Fruit fly (Drosophila melanogaster) whole organism, embryonic: ENCODE measurements around the gene CG7675.
A peak's percentile ranks its signal among the peaks of the same experiment; 100 is the strongest.

Experiments
- Atf3 ChIP-seq: fragments of 200-800 bp; sonication (Bioruptor generic); optimal IDR thresholded peaks from 3 replicates; lab custom pipeline; 2016; ENCODE audit warnings: missing biosample characterization, missing genetic modification characterization
- Blimp-1 ChIP-seq: fragments of 200-800 bp; sonication (Bioruptor generic); optimal IDR thresholded peaks from 3 replicates; lab custom pipeline; 2018; ENCODE audit warnings: missing biosample characterization, missing genetic modification characterization, mild to moderate bottlenecking, moderate library complexity, missing genetic modification reagents
- CG10209 ChIP-seq: fragments of 200-800 bp; sonication (Bioruptor generic); optimal IDR thresholded peaks from 3 replicates; lab custom pipeline; 2017; ENCODE audit warnings: missing biosample characterization, mild to moderate bottlenecking, missing genetic modification characterization, missing genetic modification reagents
- CG10543 ChIP-seq: fragments of 200-800 bp; sonication (Bioruptor generic); optimal IDR thresholded peaks from 3 replicates; lab custom pipeline; 2017; ENCODE audit warnings: missing biosample characterization, mild to moderate bottlenecking, missing genetic modification characterization, moderate library complexity
- CG11247 ChIP-seq: fragments of 200-800 bp; sonication (Bioruptor generic); IDR thresholded peaks from 2 replicates; pipeline ENCODE4 v1.3.6; 2022; ENCODE audit warnings: missing biosample characterization, missing genetic modification characterization
- CG11504 ChIP-seq: fragments of 200-800 bp; sonication (Bioruptor generic); optimal IDR thresholded peaks from 3 replicates; lab custom pipeline; 2019; ENCODE audit warnings: missing biosample characterization, mild to moderate bottlenecking, missing genetic modification characterization, moderate library complexity
- CG11695 ChIP-seq: fragments of 200-800 bp; sonication (Bioruptor generic); IDR thresholded peaks from 3 replicates; pipeline ENCODE4 v1.3.6; 2022; ENCODE audit warnings: missing biosample characterization, missing genetic modification characterization
- CG11696 ChIP-seq: fragments of 200-800 bp; sonication (Bioruptor generic); IDR thresholded peaks from 2 replicates; pipeline ENCODE4 v1.3.6; 2022; ENCODE audit warnings: missing biosample characterization, missing genetic modification characterization
- CG14014 ChIP-seq: fragments of 200-800 bp; sonication (Bioruptor generic); IDR thresholded peaks from 2 replicates; pipeline ENCODE4 v1.3.6; 2022; ENCODE audit warnings: missing biosample characterization, missing genetic modification characterization
- CG15011 ChIP-seq: fragments of 200-800 bp; sonication (Bioruptor generic); optimal IDR thresholded peaks from 3 replicates; lab custom pipeline; 2018; ENCODE audit warnings: missing biosample characterization, mild to moderate bottlenecking, missing genetic modification characterization
- CG1602 ChIP-seq: fragments of 200-800 bp; sonication (Bioruptor generic); optimal IDR thresholded peaks from 3 replicates; lab custom pipeline; 2016; ENCODE audit warnings: missing biosample characterization, missing genetic modification characterization
- CG16779 ChIP-seq: fragments of 200-800 bp; sonication (Bioruptor generic); IDR thresholded peaks from 2 replicates; pipeline ENCODE4 v1.3.6; 2022; ENCODE audit warnings: missing biosample characterization, missing genetic modification characterization
- CG17612 ChIP-seq: fragments of 200-800 bp; sonication (Bioruptor generic); IDR thresholded peaks from 2 replicates; pipeline ENCODE4 v1.3.6; 2022; ENCODE audit warnings: missing biosample characterization, missing genetic modification characterization
- CG33213 ChIP-seq: fragments of 200-800 bp; sonication (Bioruptor generic); optimal IDR thresholded peaks from 3 replicates; lab custom pipeline; 2016; ENCODE audit warnings: missing biosample characterization, missing genetic modification characterization
- CG33557 ChIP-seq: fragments of 200-800 bp; sonication (Bioruptor generic); optimal IDR thresholded peaks from 2 replicates; lab custom pipeline; 2019; ENCODE audit warnings: missing biosample characterization, mild to moderate bottlenecking, missing genetic modification characterization, moderate library complexity
- CG3407 ChIP-seq: fragments of 200-800 bp; sonication (Bioruptor generic); optimal IDR thresholded peaks from 2 replicates; lab custom pipeline; 2018; ENCODE audit warnings: missing biosample characterization, mild to moderate bottlenecking, missing genetic modification characterization
- CG3847 ChIP-seq: fragments of 200-800 bp; sonication (Bioruptor generic); IDR thresholded peaks from 2 replicates; pipeline ENCODE4 v1.3.6; 2022; ENCODE audit warnings: missing biosample characterization, missing genetic modification characterization
- CG5245 ChIP-seq: fragments of 200-800 bp; sonication (Bioruptor generic); optimal IDR thresholded peaks from 3 replicates; lab custom pipeline; 2016; ENCODE audit warnings: missing biosample characterization, missing genetic modification characterization
- CG7372 ChIP-seq: fragments of 200-800 bp; sonication (Bioruptor generic); IDR thresholded peaks from 2 replicates; pipeline ENCODE4 v1.3.6; 2022; ENCODE audit warnings: missing biosample characterization, missing genetic modification characterization
- CG8281 ChIP-seq: fragments of 200-800 bp; sonication (Bioruptor generic); optimal IDR thresholded peaks from 2 replicates; lab custom pipeline; 2018; ENCODE audit warnings: missing biosample characterization, mild to moderate bottlenecking, missing genetic modification characterization, moderate library complexity
- CG8765 ChIP-seq: fragments of 200-800 bp; sonication (Bioruptor generic); IDR thresholded peaks from 2 replicates; pipeline ENCODE4 v1.3.6; 2022; ENCODE audit warnings: missing biosample characterization, missing genetic modification characterization
- CG8944 ChIP-seq: fragments of 200-800 bp; sonication (Bioruptor generic); optimal IDR thresholded peaks from 3 replicates; lab custom pipeline; 2016; ENCODE audit warnings: missing biosample characterization, missing genetic modification characterization
- CrebB ChIP-seq: fragments of 200-800 bp; sonication (Bioruptor generic); optimal IDR thresholded peaks from 3 replicates; lab custom pipeline; 2018; ENCODE audit warnings: missing biosample characterization, mild to moderate bottlenecking, missing genetic modification characterization
- Hr3 ChIP-seq: fragments of 200-800 bp; sonication (Bioruptor generic); optimal IDR thresholded peaks from 3 replicates; lab custom pipeline; 2016; ENCODE audit warnings: missing biosample characterization, missing genetic modification characterization
- MBD-R2 ChIP-seq: fragments of 200-800 bp; sonication (Bioruptor generic); IDR thresholded peaks from 2 replicates; pipeline ENCODE4 v1.3.6; 2022; ENCODE audit warnings: missing biosample characterization, missing genetic modification characterization
- MESR4 ChIP-seq: fragments of 200-800 bp; sonication (Bioruptor generic); optimal IDR thresholded peaks from 2 replicates; lab custom pipeline; 2018; ENCODE audit warnings: missing biosample characterization, mild to moderate bottlenecking, missing genetic modification characterization, moderate library complexity
- Six4 ChIP-seq: fragments of 200-800 bp; sonication (Bioruptor generic); optimal IDR thresholded peaks from 2 replicates; lab custom pipeline; 2016; ENCODE audit warnings: missing biosample characterization, missing genetic modification characterization
- Sox102F ChIP-seq: fragments of 200-800 bp; sonication (Bioruptor generic); optimal IDR thresholded peaks from 2 replicates; lab custom pipeline; 2018; ENCODE audit warnings: missing biosample characterization, mild to moderate bottlenecking, missing genetic modification characterization, moderate library complexity
- Tbp ChIP-seq: fragments of >200 bp; optimal IDR thresholded peaks from 2 replicates; lab custom pipeline; 2018; ENCODE audit warnings: missing biosample characterization, missing genetic modification characterization
- Vsx1 ChIP-seq: fragments of 200-800 bp; sonication (Bioruptor generic); optimal IDR thresholded peaks from 2 replicates; lab custom pipeline; 2017; ENCODE audit warnings: missing biosample characterization, mild to moderate bottlenecking, missing genetic modification characterization, missing genetic modification reagents
- ab ChIP-seq: fragments of 200-800 bp; sonication (Bioruptor generic); optimal IDR thresholded peaks from 2 replicates; lab custom pipeline; 2016; ENCODE audit warnings: missing biosample characterization, missing genetic modification characterization
- al ChIP-seq: fragments of 200-800 bp; sonication (Bioruptor generic); IDR thresholded peaks from 2 replicates; pipeline ENCODE4 v1.3.6; 2022; ENCODE audit warnings: missing biosample characterization, missing genetic modification characterization
- bowl ChIP-seq: fragments of 200-800 bp; sonication (Bioruptor generic); IDR thresholded peaks from 2 replicates; pipeline ENCODE4 v1.3.6; 2022; ENCODE audit warnings: missing biosample characterization, missing genetic modification characterization
- br ChIP-seq: fragments of >200 bp; optimal IDR thresholded peaks from 2 replicates; lab custom pipeline; 2017
- btn ChIP-seq: fragments of 200-800 bp; sonication (Bioruptor generic); optimal IDR thresholded peaks from 2 replicates; lab custom pipeline; 2016; ENCODE audit warnings: missing biosample characterization, missing genetic modification characterization
- croc ChIP-seq: fragments of 200-800 bp; sonication (Bioruptor generic); conservative IDR thresholded peaks from 3 replicates; pipeline ENCODE4 v1.3.6; 2022; ENCODE audit warnings: missing biosample characterization, missing genetic modification characterization
- exex ChIP-seq: fragments of 200-800 bp; sonication (Bioruptor generic); optimal IDR thresholded peaks from 4 replicates; lab custom pipeline; 2018; ENCODE audit warnings: missing biosample characterization, mild to moderate bottlenecking, missing genetic modification characterization, moderate library complexity
- eyg ChIP-seq: fragments of 200-800 bp; sonication (Bioruptor generic); optimal IDR thresholded peaks from 3 replicates; lab custom pipeline; 2016; ENCODE audit warnings: missing biosample characterization, missing genetic modification characterization
- grau ChIP-seq: fragments of 200-800 bp; optimal IDR thresholded peaks from 3 replicates; lab custom pipeline; 2019; ENCODE audit warnings: missing biosample characterization, mild to moderate bottlenecking, missing genetic modification characterization, moderate library complexity
- h ChIP-seq: fragments of >200 bp; optimal IDR thresholded peaks from 2 replicates; lab custom pipeline; 2017
- hkb ChIP-seq, 2 experiments: fragments of 200-800 bp in 1 of 2; fragments of >200 bp in 1 of 2; sonication (Bioruptor generic) in 1 of 2; IDR thresholded peaks in 1 of 2; optimal IDR thresholded peaks in 1 of 2; 2 replicates each; pipeline versions ENCODE4 v1.3.6 to Lab custom; 2017 to 2022; ENCODE audit warnings: missing biosample characterization in 1 of 2, missing genetic modification characterization in 1 of 2
- klu ChIP-seq: fragments of 200-800 bp; sonication (Bioruptor generic); IDR thresholded peaks from 2 replicates; pipeline ENCODE4 v1.3.6; 2022; ENCODE audit warnings: missing biosample characterization, missing genetic modification characterization
- otp ChIP-seq: fragments of 200-800 bp; sonication (Bioruptor generic); IDR thresholded peaks from 3 replicates; pipeline ENCODE4, ENCODE4 v1.3.6; 2022; ENCODE audit warnings: missing biosample characterization, missing genetic modification characterization
- pum ChIP-seq: fragments of 200-800 bp; sonication (Bioruptor generic); optimal IDR thresholded peaks from 2 replicates; lab custom pipeline; 2016; ENCODE audit warnings: missing biosample characterization, missing genetic modification characterization
- schlank ChIP-seq: fragments of 200-800 bp; sonication (Bioruptor generic); optimal IDR thresholded peaks from 2 replicates; lab custom pipeline; 2018; ENCODE audit warnings: missing biosample characterization, mild to moderate bottlenecking, missing genetic modification characterization
- shn ChIP-seq: fragments of 200-800 bp; sonication (Bioruptor generic); optimal IDR thresholded peaks from 3 replicates; lab custom pipeline; 2016; ENCODE audit warnings: missing biosample characterization, missing genetic modification characterization
- sna ChIP-seq: fragments of 200-800 bp; sonication (Bioruptor generic); IDR thresholded peaks from 2 replicates; pipeline ENCODE4 v1.3.6; 2022; ENCODE audit warnings: missing biosample characterization, missing genetic modification characterization; ENCODE audit not compliant: partially characterized antibody
- sob ChIP-seq: fragments of 200-800 bp; sonication (Bioruptor generic); IDR thresholded peaks from 2 replicates; pipeline ENCODE4 v1.3.6; 2022; ENCODE audit warnings: missing biosample characterization, missing genetic modification characterization
- tll ChIP-seq, 2 experiments: fragments of 200-800 bp in 1 of 2; fragments of >200 bp in 1 of 2; sonication (Bioruptor generic) in 1 of 2; optimal IDR thresholded peaks; 2 replicates each; lab custom pipeline; 2017 to 2019; ENCODE audit warnings: missing biosample characterization in 2 of 2, missing genetic modification characterization in 2 of 2, mild to moderate bottlenecking in 1 of 2, moderate library complexity in 1 of 2
- zen2 ChIP-seq: fragments of 200-800 bp; sonication (Bioruptor generic); IDR thresholded peaks from 3 replicates; pipeline ENCODE4 v1.3.6; 2022; ENCODE audit warnings: missing biosample characterization, missing genetic modification characterization; ENCODE audit not compliant: partially characterized antibody

The CG7675 gene

dm6 chr3R:18397834-18398378 lies 16.9 kb upstream of the CG7675 start (continued):
- TF ChIP-seq CG7372 (GFP tag; lab: Robert Waterston, UW) (peak; percentile 9; the same call in 1 of the 2 replicates), otp (GFP tag; lab: Robert Waterston, UW) (no peak), bowl (no peak), h (lab: Kevin White, UChicago) (no peak), sob (GFP tag; lab: Robert Waterston, UW) (peak; percentile 31; the same call in 1 of the 2 replicates), Hr3 (GFP tag; lab: Kevin White, UChicago) (no peak), CG33557 (GFP tag; lab: Kevin White, UChicago) (no peak), hkb (optimal IDR thresholded peaks at IDR 0.05; lab: Kevin White, UChicago) (no peak), hkb (GFP tag; IDR thresholded peaks at IDR 0.05; lab: Robert Waterston, UW) (peak; percentile 65), btn (GFP tag; lab: Kevin White, UChicago) (no peak), CG33213 (GFP tag; lab: Kevin White, UChicago) (no peak), CrebB (tag; lab: Kevin White, UChicago) (no peak), br (lab: Kevin White, UChicago) (no peak), shn (no peak), tll (GFP tag; optimal IDR thresholded peaks at IDR 0.05; lab: Kevin White, UChicago) (no peak), CG11696 (GFP tag; lab: Robert Waterston, UW) (peak; percentile 71), CG3847 (GFP tag; lab: Robert Waterston, UW) (no peak), Six4 (no peak), klu (GFP tag; lab: Robert Waterston, UW) (peak; percentile 43; the same call in 1 of the 2 replicates), CG11695 (GFP tag; lab: Robert Waterston, UW) (no peak), sna (GFP tag; lab: Robert Waterston, UW) (no peak), CG11504 (tag; lab: Kevin White, UChicago) (no peak), CG3407 (GFP tag; lab: Kevin White, UChicago) (no peak), Vsx1 (peak; percentile 85), MBD-R2 (GFP tag; lab: Robert Waterston, UW) (no peak), CG8281 (peak; percentile 3), al (GFP tag; lab: Robert Waterston, UW) (peak; percentile 31; the same call in 1 of the 2 replicates), CG11247 (GFP tag; lab: Robert Waterston, UW) (peak; percentile 44), exex (tag; lab: Kevin White, UChicago) (peak; percentile 33), CG8765 (GFP tag; lab: Robert Waterston, UW) (peak; percentile 58; the same call in 1 of the 2 replicates), eyg (GFP tag; lab: Kevin White, UChicago) (no peak), ab (no peak), CG10543 (GFP tag; lab: Kevin White, UChicago) (no peak), CG14014 (GFP tag; lab: Robert Waterston, UW) (no peak), Blimp-1 (no peak), Tbp (GFP tag; lab: Kevin White, UChicago) (no peak), grau (tag; lab: Kevin White, UChicago) (no peak), zen2 (GFP tag; lab: Robert Waterston, UW) (no peak)

DNA sequence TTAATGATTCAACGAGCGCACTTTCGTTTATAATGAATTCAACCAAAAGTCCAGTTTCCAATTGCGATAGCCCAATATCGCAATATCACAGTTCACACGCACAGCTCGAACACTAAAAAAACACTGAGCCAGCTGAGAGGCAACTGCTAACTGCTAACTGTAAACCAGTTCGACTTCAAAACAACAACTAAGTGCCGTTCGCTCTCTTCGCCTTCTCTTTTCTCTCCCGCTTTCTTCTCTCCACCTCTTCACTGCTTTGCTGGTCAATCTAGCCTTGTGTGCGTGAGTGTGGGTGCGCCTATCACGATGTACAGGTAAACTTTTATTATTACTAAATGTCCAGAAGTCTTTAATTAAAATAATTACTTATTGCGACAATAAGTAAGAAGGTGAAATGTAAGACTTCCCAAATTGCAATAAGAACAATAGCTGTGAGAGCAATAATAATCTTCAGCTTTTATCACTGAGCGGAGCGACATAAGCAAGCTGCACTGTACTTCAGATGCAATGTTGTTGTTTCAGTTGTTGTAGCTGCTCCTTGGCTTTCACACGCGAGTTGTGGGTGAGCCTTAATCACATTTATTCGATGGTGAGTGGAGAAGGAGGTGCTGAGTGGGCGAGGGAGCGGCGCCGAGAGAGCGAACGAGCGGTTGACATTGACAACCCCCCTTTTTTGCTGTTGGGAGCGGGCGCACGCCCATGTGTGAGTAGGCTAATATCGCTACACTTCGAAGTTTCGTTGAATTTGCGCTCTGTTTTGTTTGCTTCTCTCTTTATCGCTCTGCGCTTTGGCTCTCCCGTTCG lies 16.0 kb upstream of the CG7675 start, which contains the start of gene Vti1b:
Gene Vti1b (plus strand): TSS at position 195 of the 804 bp plus-strand sequence.
- TF ChIP-seq CG8944 (GFP tag; lab: Kevin White, UChicago) (peak; percentile 91), pum (GFP tag; lab: Kevin White, UChicago) (peak; percentile 93), CG16779 (GFP tag; lab: Robert Waterston, UW) (peak; percentile 77; the same call in 1 of the 2 replicates), CG1602 (peak; percentile 89), CG10209 (GFP tag; lab: Kevin White, UChicago) (peak; percentile 95), sob (GFP tag; lab: Robert Waterston, UW) (peak; percentile 78), CG17612 (peak; percentile 86), Atf3 (peak; percentile 94), CG5245 (peak; percentile 92), croc (GFP tag; lab: Robert Waterston, UW) (peak; percentile 93), CG15011 (GFP tag; lab: Kevin White, UChicago) (peak; percentile 85), MESR4 (GFP tag; lab: Kevin White, UChicago) (peak; percentile 24), schlank (tag; lab: Kevin White, UChicago) (peak; percentile 9), Sox102F (peak; percentile 97)
